Worm (Caenorhabditis elegans) whole organism, L2 larva: ENCODE data around the gene dhs-27.

ENCODE experiments used
- F13H6.1 ChIP-seq: sonication (generic microtip); optimal IDR thresholded peaks from 2 replicates; lab custom pipeline; 2016; ENCODE audit warnings: missing genetic modification characterization, missing compliant biosample characterization
- blmp-1 ChIP-seq: sonication (generic microtip); optimal IDR thresholded peaks from 2 replicates; lab custom pipeline; 2017; ENCODE audit warnings: missing genetic modification characterization, mild to moderate bottlenecking, missing compliant biosample characterization, antibody characterized with exemption, moderate library complexity; ENCODE audit not compliant: insufficient read depth
- ceh-16 ChIP-seq: fragments of 150-350 bp; optimal IDR thresholded peaks from 2 replicates; lab custom pipeline; 2014; ENCODE audit warnings: missing biosample characterization, missing genetic modification characterization
- dmd-4 ChIP-seq: sonication (generic microtip); optimal IDR thresholded peaks from 2 replicates; lab custom pipeline; 2017; ENCODE audit warnings: missing biosample characterization, missing genetic modification characterization
- lin-11 ChIP-seq: fragments of 150-350 bp; sonication (generic microtip); optimal IDR thresholded peaks from 2 replicates; lab custom pipeline; 2014; ENCODE audit warnings: missing biosample characterization, missing genetic modification characterization, inconsistent platforms, mixed read lengths
- lin-39 ChIP-seq: fragments of 150-350 bp; optimal IDR thresholded peaks from 2 replicates; lab custom pipeline; 2014; ENCODE audit warnings: missing biosample characterization, missing genetic modification reagents, missing genetic modification characterization
- mab-5 ChIP-seq: fragments of 150-350 bp; optimal IDR thresholded peaks from 2 replicates; lab custom pipeline; 2014; ENCODE audit warnings: missing biosample characterization, missing genetic modification characterization
- nhr-11 ChIP-seq: fragments of 150-350 bp; optimal IDR thresholded peaks from 2 replicates; lab custom pipeline; 2014; ENCODE audit warnings: missing biosample characterization, missing genetic modification characterization
- nhr-129 ChIP-seq: fragments of 150-350 bp; optimal IDR thresholded peaks from 2 replicates; lab custom pipeline; 2014; ENCODE audit warnings: missing biosample characterization, missing genetic modification characterization
- nhr-237 ChIP-seq: fragments of 150-350 bp; optimal IDR thresholded peaks from 2 replicates; lab custom pipeline; 2014; ENCODE audit warnings: missing biosample characterization, missing genetic modification characterization
- skn-1 ChIP-seq: sonication (generic microtip); optimal IDR thresholded peaks from 2 replicates; lab custom pipeline; 2017; ENCODE audit warnings: missing biosample characterization, missing genetic modification characterization
- sma-9 ChIP-seq, 2 experiments: fragments of 150-350 bp in 1 of 2; sonication (generic microtip) in 1 of 2; optimal IDR thresholded peaks; 2 replicates each; lab custom pipeline; 2014 to 2016; ENCODE audit warnings: missing genetic modification characterization in 2 of 2, mild to moderate bottlenecking in 1 of 2, missing biosample characterization in 1 of 2, missing compliant biosample characterization in 1 of 2, missing genetic modification reagents in 1 of 2, moderate library complexity in 1 of 2
- unc-39 ChIP-seq: fragments of 150-350 bp; optimal IDR thresholded peaks from 2 replicates; lab custom pipeline; 2014; ENCODE audit warnings: missing biosample characterization, missing genetic modification characterization

- TF ChIP-seq F13H6.1 (tag; lab: Kevin White, UChicago) = no peak
- no peak for TF ChIP-seq nhr-129 (tag; lab: Kevin White, UChicago)
- no peak for TF ChIP-seq dmd-4 (tag; lab: Kevin White, UChicago)
- TF ChIP-seq skn-1 (tag; lab: Kevin White, UChicago) = no peak
- TF ChIP-seq sma-9 (GFP tag; optimal IDR thresholded peaks at IDR 0.05; lab: Kevin White, UChicago) = no peak
- TF ChIP-seq sma-9 (tag; optimal IDR thresholded peaks at IDR 0.05; lab: Kevin White, UChicago) = no peak
- no peak for TF ChIP-seq mab-5 (tag; lab: Kevin White, UChicago)
- TF ChIP-seq nhr-237 (tag; lab: Kevin White, UChicago) = no peak
- TF ChIP-seq ceh-16 (tag; lab: Kevin White, UChicago) = no peak
- no peak for TF ChIP-seq nhr-11 (tag; lab: Kevin White, UChicago)
- TF ChIP-seq unc-39 (tag; lab: Kevin White, UChicago) = no peak
- no peak for TF ChIP-seq blmp-1
- no peak for TF ChIP-seq lin-39 (tag; lab: Kevin White, UChicago)
- no peak for TF ChIP-seq lin-11 (tag; lab: Kevin White, UChicago)
Observed at ce11 chrX:3408717-3409303, 5.7 kb downstream of the dhs-27 start.
